Worm (Caenorhabditis elegans): ENCODE data around the gene pals-38.

- TF ChIP-seq ceh-28 (tag; optimal IDR thresholded peaks at IDR 0.05) (no peak), egl-27 (tag; optimal IDR thresholded peaks at IDR 0.05) (no peak), nhr-77 (tag; optimal IDR thresholded peaks at IDR 0.05) (no peak), ama-1 (optimal IDR thresholded peaks at IDR 0.05) (no peak), ztf-11 (tag; optimal IDR thresholded peaks at IDR 0.05) (no peak), skn-1 (tag; optimal IDR thresholded peaks at IDR 0.05) (no peak), pha-4 (tag; optimal IDR thresholded peaks at IDR 0.05) (no peak), unc-62 (GFP tag; optimal IDR thresholded peaks at IDR 0.05) (no peak)
Observed at ce11 chrV:12418292-12418691, 28.5 kb downstream of the pals-38 start, which contains the start of gene C54D10.3.

All from whole organism, L3 larva.